Worm (Caenorhabditis elegans): ENCODE data around the gene dct-5.
A peak's percentile ranks its signal among the peaks of the same experiment; 100 is the strongest.

The dct-5 gene

ce11 chrII:5389831-5390323 lies 46.9 kb downstream of the dct-5 start, which contains the start of gene ndx-6:
Gene ndx-6 (minus strand): TSS chrII:5389881.
- TF ChIP-seq nhr-76 (tag; optimal IDR thresholded peaks at IDR 0.05) (no peak), grh-1 (GFP tag; IDR thresholded peaks at IDR 0.05) (peak; percentile 60), zip-4 (GFP tag; optimal IDR thresholded peaks at IDR 0.05) (peak; percentile 36), lir-3 (tag; optimal IDR thresholded peaks at IDR 0.05; ENCODE audit: poor library complexity) (peak; percentile 62), egl-13 (tag; optimal IDR thresholded peaks at IDR 0.05) (peak; percentile 64), nhr-71 (tag; optimal IDR thresholded peaks at IDR 0.05) (peak; percentile 90), sup-37 (GFP tag; optimal IDR thresholded peaks at IDR 0.05) (no peak), lin-15B (tag; optimal IDR thresholded peaks at IDR 0.05) (peak; percentile 59), unc-62 (GFP tag; optimal IDR thresholded peaks at IDR 0.05) (no peak), ceh-88 (GFP tag; IDR thresholded peaks at IDR 0.05) (no peak), elt-3 (tag; optimal IDR thresholded peaks at IDR 0.05) (peak in 2 of 6 experiments; percentile 73 to 87), dpl-1 (GFP tag; optimal IDR thresholded peaks at IDR 0.05) (peak; percentile 99), efl-1 (optimal IDR thresholded peaks at IDR 0.05) (peak; percentile 92 to 99), efl-1 (GFP tag; optimal IDR thresholded peaks at IDR 0.05 in 1 of 2) (peak; percentile 98 to 100), fkh-4 (tag; optimal IDR thresholded peaks at IDR 0.05; ENCODE audit: borderline replicate concordance) (no peak), nhr-28 (tag; optimal IDR thresholded peaks at IDR 0.05) (no peak), Y116A8C.19 (tag; optimal IDR thresholded peaks at IDR 0.05; ENCODE audit: borderline replicate concordance) (no peak), sox-4 (tag; optimal IDR thresholded peaks at IDR 0.05) (peak; percentile 32), ama-1 (optimal IDR thresholded peaks at IDR 0.05) (peak; percentile 75), rnt-1 (tag; optimal IDR thresholded peaks at IDR 0.05) (peak; percentile 93), C04F5.9 (tag; optimal IDR thresholded peaks at IDR 0.05) (peak; percentile 33), vab-15 (tag; optimal IDR thresholded peaks at IDR 0.05) (no peak), hlh-4 (tag; optimal IDR thresholded peaks at IDR 0.05) (no peak), hlh-17 (GFP tag; optimal IDR thresholded peaks at IDR 0.05; ENCODE audit: borderline replicate concordance) (no peak), ceh-82 (tag; optimal IDR thresholded peaks at IDR 0.05) (peak; percentile 81 to 88 (median 84)), nhr-84 (tag; optimal IDR thresholded peaks at IDR 0.05) (no peak), ces-1 (GFP tag; optimal IDR thresholded peaks at IDR 0.05) (no peak), C16A3.4 (tag; optimal IDR thresholded peaks at IDR 0.05) (peak; percentile 90), ztf-4 (tag; optimal IDR thresholded peaks at IDR 0.05) (peak; percentile 76), F16B12.6 (tag; optimal IDR thresholded peaks at IDR 0.05) (peak; percentile 67), nhr-90 (tag; optimal IDR thresholded peaks at IDR 0.05; ENCODE audit: poor library complexity) (peak; percentile 88), lsy-2 (tag; optimal IDR thresholded peaks at IDR 0.05) (peak; percentile 90 to 92), dsc-1 (tag; optimal IDR thresholded peaks at IDR 0.05) (peak; percentile 88), hpl-2 (GFP tag; optimal IDR thresholded peaks at IDR 0.05) (no peak), nhr-12 (tag; optimal IDR thresholded peaks at IDR 0.05) (no peak), isw-1 (GFP tag; IDR thresholded peaks at IDR 0.05) (peak; percentile 74), swsn-7 (tag; optimal IDR thresholded peaks at IDR 0.05) (peak; percentile 87), unc-98 (GFP tag; IDR thresholded peaks at IDR 0.05) (no peak), egl-27 (tag; optimal IDR thresholded peaks at IDR 0.05) (no peak), xbp-1 (tag; optimal IDR thresholded peaks at IDR 0.05) (peak; percentile 88), aha-1 (tag; optimal IDR thresholded peaks at IDR 0.05) (no peak), pax-3 (tag; optimal IDR thresholded peaks at IDR 0.05) (peak; percentile 7), fkh-10 (GFP tag; optimal IDR thresholded peaks at IDR 0.05) (peak; percentile 46), pag-3 (tag; optimal IDR thresholded peaks at IDR 0.05; ENCODE audit: borderline replicate concordance, insufficient read depth) (no peak), nhr-237 (tag; optimal IDR thresholded peaks at IDR 0.05) (no peak), ets-5 (GFP tag; IDR thresholded peaks at IDR 0.05) (no peak), lin-14 (GFP tag; optimal IDR thresholded peaks at IDR 0.05) (peak; percentile 88), jun-1 (tag; optimal IDR thresholded peaks at IDR 0.05) (peak; percentile 80), tbx-2 (tag; optimal IDR thresholded peaks at IDR 0.05) (peak; percentile 83), mef-2 (tag; optimal IDR thresholded peaks at IDR 0.05) (no peak), lin-39 (tag; optimal IDR thresholded peaks at IDR 0.05) (peak; percentile 65), snpc-4 (tag; optimal IDR thresholded peaks at IDR 0.05) (peak; percentile 78), unc-30 (tag; optimal IDR thresholded peaks at IDR 0.05) (no peak)

Measured in whole organism, L1 larva.